Worm (Caenorhabditis elegans): ENCODE data around the gene F32E10.5.

F32E10.5 gene

DNA sequence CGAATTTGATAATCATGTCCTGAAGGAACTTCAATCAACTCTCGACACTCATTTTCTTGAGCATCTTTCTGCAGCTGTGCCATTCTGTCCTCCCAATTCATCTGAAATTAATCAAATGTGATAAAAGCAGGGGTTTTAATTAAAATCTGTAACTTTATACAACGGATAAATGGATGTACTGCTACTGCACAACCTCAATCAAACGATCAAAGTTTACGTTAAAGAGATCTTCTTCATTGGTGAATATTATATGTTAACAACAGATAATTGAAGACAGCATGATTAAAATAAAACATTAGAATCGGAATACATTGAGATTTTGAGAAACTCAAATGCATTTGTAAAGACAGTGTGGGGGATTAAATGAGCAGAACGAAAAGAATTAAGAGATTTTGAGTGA lies at the start of gene F32E10.5:
Gene F32E10.5 (minus strand): TSS at position 101 of the 400 bp plus-strand sequence.
- TF ChIP-seq rnt-1 (tag; optimal IDR thresholded peaks at IDR 0.05) (no peak), blmp-1 (tag; optimal IDR thresholded peaks at IDR 0.05) (no peak), nhr-76 (tag; optimal IDR thresholded peaks at IDR 0.05) (no peak)

- TF ChIP-seq aly-2 (tag; optimal IDR thresholded peaks at IDR 0.05) (peak; percentile 81), lsy-2 (tag; optimal IDR thresholded peaks at IDR 0.05) (peak in 1 of 2 experiments; percentile 3), fkh-10 (GFP tag; optimal IDR thresholded peaks at IDR 0.05) (peak; percentile 36), unc-30 (tag; optimal IDR thresholded peaks at IDR 0.05) (no peak), pag-3 (tag; optimal IDR thresholded peaks at IDR 0.05; ENCODE audit: borderline replicate concordance, insufficient read depth) (no peak), lin-14 (GFP tag; optimal IDR thresholded peaks at IDR 0.05) (peak; percentile 63), unc-86 (tag; optimal IDR thresholded peaks at IDR 0.05) (peak; percentile 71), ceh-82 (tag; optimal IDR thresholded peaks at IDR 0.05) (peak in 1 of 3 experiments; percentile 20), egl-13 (tag; optimal IDR thresholded peaks at IDR 0.05) (peak; percentile 60), swsn-7 (tag; optimal IDR thresholded peaks at IDR 0.05) (peak; percentile 15), efl-1 (optimal IDR thresholded peaks at IDR 0.05) (peak in 1 of 2 experiments; percentile 11), efl-1 (GFP tag; optimal IDR thresholded peaks at IDR 0.05 in 1 of 2) (no peak), nhr-47 (tag; optimal IDR thresholded peaks at IDR 0.05) (peak; percentile 31), blmp-1 (tag; optimal IDR thresholded peaks at IDR 0.05) (no peak), nhr-71 (tag; optimal IDR thresholded peaks at IDR 0.05) (peak; percentile 13), nhr-19 (GFP tag; conservative IDR thresholded peaks at IDR 0.05) (no peak)
Measured at ce11 chrIV:7623868-7624267, 45.7 kb upstream of the F32E10.5 start.

- no peak for TF ChIP-seq nhr-77 (tag; optimal IDR thresholded peaks at IDR 0.05)
- TF ChIP-seq nhr-85 (tag): no peak
- no peak for TF ChIP-seq lin-15B (tag; optimal IDR thresholded peaks at IDR 0.05)
- no peak for TF ChIP-seq lsy-2 (tag; optimal IDR thresholded peaks at IDR 0.05)
- TF ChIP-seq dsc-1 (tag; optimal IDR thresholded peaks at IDR 0.05): no peak
- no peak for TF ChIP-seq zip-4 (GFP tag; optimal IDR thresholded peaks at IDR 0.05)
- TF ChIP-seq nhr-90 (tag; optimal IDR thresholded peaks at IDR 0.05; ENCODE audit: poor library complexity): no peak
- no peak for TF ChIP-seq F16B12.6 (tag; optimal IDR thresholded peaks at IDR 0.05)
- no peak for TF ChIP-seq isw-1 (GFP tag; IDR thresholded peaks at IDR 0.05)
- TF ChIP-seq jun-1 (tag; optimal IDR thresholded peaks at IDR 0.05): no peak
- no peak for TF ChIP-seq snu-23 (GFP tag; optimal IDR thresholded peaks at IDR 0.05)
Measured at ce11 chrIV:7623078-7623477, 44.9 kb upstream of the F32E10.5 start.

DNA sequence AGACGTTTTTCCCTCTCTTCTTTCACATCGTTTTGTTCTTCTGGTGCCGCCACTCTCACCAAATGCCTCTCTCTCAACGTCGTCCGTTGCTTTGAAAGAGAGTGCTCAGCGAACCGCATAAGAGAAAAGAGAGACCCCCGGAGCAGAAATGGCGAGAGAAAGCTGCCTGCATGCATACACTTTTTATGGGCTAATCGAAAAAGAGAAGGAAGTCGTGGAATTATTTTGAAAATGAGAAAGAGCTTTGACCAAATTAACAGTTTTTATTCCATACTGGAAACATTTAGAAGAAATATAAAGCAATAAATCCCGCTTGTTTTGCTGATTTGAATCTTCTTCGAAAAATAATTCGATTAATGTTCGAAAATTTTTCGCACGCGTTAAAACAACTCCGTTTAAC lies 42.3 kb upstream of the F32E10.5 start:
- peak; percentile 54 for TF ChIP-seq lin-14 (GFP tag; optimal IDR thresholded peaks at IDR 0.05)
- TF ChIP-seq pqm-1 (tag; optimal IDR thresholded peaks at IDR 0.05): no peak
- TF ChIP-seq efl-1 (optimal IDR thresholded peaks at IDR 0.05): no peak
- TF ChIP-seq efl-1 (GFP tag; optimal IDR thresholded peaks at IDR 0.05 in 1 of 2): peak in 1 of 2 experiments; percentile 76
- no peak for TF ChIP-seq xbp-1 (tag; optimal IDR thresholded peaks at IDR 0.05)
- no peak for TF ChIP-seq unc-62 (GFP tag; optimal IDR thresholded peaks at IDR 0.05)
- no peak for TF ChIP-seq hlh-4 (tag; optimal IDR thresholded peaks at IDR 0.05)
- no peak for TF ChIP-seq ceh-88 (GFP tag; IDR thresholded peaks at IDR 0.05)
- TF ChIP-seq ceh-82 (tag; optimal IDR thresholded peaks at IDR 0.05): peak in 1 of 3 experiments; percentile 1

DNA sequence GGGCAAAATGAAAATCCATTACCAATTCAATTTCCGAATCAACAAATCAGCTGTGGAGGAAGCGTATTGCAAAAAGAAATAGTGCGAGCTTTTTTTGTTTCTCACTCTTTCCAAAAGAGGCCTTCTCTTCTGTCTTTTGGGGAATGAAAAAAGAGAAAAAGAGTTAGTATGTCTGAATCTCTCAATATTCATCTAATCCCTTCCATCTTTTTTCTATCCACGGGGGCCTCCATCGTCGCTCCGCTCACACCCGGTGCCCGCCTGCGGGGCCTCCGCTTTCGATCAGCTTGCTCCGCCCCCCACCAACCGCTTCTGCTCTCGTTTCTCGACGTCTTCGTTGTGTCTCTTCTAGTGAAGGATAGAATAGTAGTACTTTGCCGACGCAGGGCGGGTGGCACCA lies 41.1 kb upstream of the F32E10.5 start:
- TF ChIP-seq tbx-2 (tag; optimal IDR thresholded peaks at IDR 0.05) (peak; percentile 20), nhr-47 (tag; optimal IDR thresholded peaks at IDR 0.05) (peak; percentile 40), fkh-10 (GFP tag; optimal IDR thresholded peaks at IDR 0.05) (peak; percentile 31), lin-14 (GFP tag; optimal IDR thresholded peaks at IDR 0.05) (peak; percentile 86), egl-13 (tag; optimal IDR thresholded peaks at IDR 0.05) (peak; percentile 31), xbp-1 (tag; optimal IDR thresholded peaks at IDR 0.05) (peak; percentile 26), C16A3.4 (tag; optimal IDR thresholded peaks at IDR 0.05) (no peak), ceh-82 (tag; optimal IDR thresholded peaks at IDR 0.05) (peak in 2 of 3 experiments; percentile 46 to 54), snu-23 (GFP tag; optimal IDR thresholded peaks at IDR 0.05) (peak; percentile 34), elt-3 (tag; optimal IDR thresholded peaks at IDR 0.05) (no peak), unc-86 (tag; optimal IDR thresholded peaks at IDR 0.05) (peak; percentile 49), fkh-8 (tag; optimal IDR thresholded peaks at IDR 0.05) (peak; percentile 66), nhr-71 (tag; optimal IDR thresholded peaks at IDR 0.05) (peak; percentile 48), lsy-2 (tag; optimal IDR thresholded peaks at IDR 0.05) (peak in 1 of 2 experiments; percentile 4), isw-1 (GFP tag; IDR thresholded peaks at IDR 0.05) (peak; percentile 20; the same call in 1 of the 2 replicates), swsn-7 (tag; optimal IDR thresholded peaks at IDR 0.05) (peak; percentile 47), zag-1 (tag; optimal IDR thresholded peaks at IDR 0.05) (peak; percentile 49), skn-1 (tag; optimal IDR thresholded peaks at IDR 0.05) (no peak), egl-27 (tag; optimal IDR thresholded peaks at IDR 0.05) (no peak)

All from whole organism, L1 larva.